Worm (Caenorhabditis elegans) whole organism, young adult: ENCODE results near the gene F58F12.1.

Source experiments
- B0261.1 ChIP-seq: sonication (generic microtip); optimal IDR thresholded peaks from 2 replicates; lab custom pipeline; 2016; ENCODE audit warnings: mild to moderate bottlenecking, missing genetic modification characterization, moderate library complexity, missing compliant biosample characterization
- C06A6.2 ChIP-seq: fragments of 200-800 bp; sonication (Bioruptor generic); conservative IDR thresholded peaks from 2 replicates; pipeline ENCODE4 v1.3.6; 2022; ENCODE audit warnings: missing genetic modification characterization, missing compliant biosample characterization
- F22D6.2 ChIP-seq: sonication (generic microtip); optimal IDR thresholded peaks from 2 replicates; lab custom pipeline; 2016; ENCODE audit warnings: mild to moderate bottlenecking, missing genetic modification characterization, missing compliant biosample characterization
- F52B5.7 ChIP-seq: sonication (generic microtip); optimal IDR thresholded peaks from 2 replicates; lab custom pipeline; 2016; ENCODE audit warnings: mild to moderate bottlenecking, missing genetic modification characterization, missing compliant biosample characterization
- F55B11.4 ChIP-seq: sonication (generic microtip); optimal IDR thresholded peaks from 2 replicates; lab custom pipeline; 2016; ENCODE audit warnings: missing compliant biosample characterization, missing genetic modification characterization, borderline replicate concordance; ENCODE audit not compliant: insufficient read depth
- F57C9.4 ChIP-seq: sonication (generic microtip); optimal IDR thresholded peaks from 2 replicates; lab custom pipeline; 2017; ENCODE audit warnings: mild to moderate bottlenecking, missing genetic modification characterization, missing compliant biosample characterization
- K11D2.4 ChIP-seq: fragments of 200-800 bp; sonication (Bioruptor generic); IDR thresholded peaks from 2 replicates; pipeline ENCODE4 v1.3.6; 2022; ENCODE audit warnings: missing genetic modification reagents, missing genetic modification characterization, missing compliant biosample characterization
- K12H6.12 ChIP-seq: fragments of 200-800 bp; sonication (Bioruptor generic); optimal IDR thresholded peaks from 2 replicates; lab custom pipeline; 2018; ENCODE audit warnings: mild to moderate bottlenecking, missing genetic modification characterization, missing compliant biosample characterization
- Y67H2A.10 ChIP-seq: fragments of 200-800 bp; sonication (Bioruptor generic); conservative IDR thresholded peaks from 2 replicates; pipeline ENCODE4 v1.3.6; 2022; ENCODE audit warnings: missing genetic modification reagents, missing genetic modification characterization, missing compliant biosample characterization
- Y95B8A.8 ChIP-seq: fragments of 200-800 bp; sonication (Bioruptor generic); IDR thresholded peaks from 2 replicates; pipeline ENCODE4 v1.3.6; 2022; ENCODE audit warnings: missing genetic modification reagents, missing genetic modification characterization, missing compliant biosample characterization
- atf-7 ChIP-seq: sonication (generic microtip); optimal IDR thresholded peaks from 2 replicates; lab custom pipeline; 2017; ENCODE audit warnings: mild to moderate bottlenecking, missing genetic modification characterization, missing compliant biosample characterization
- cebp-1 ChIP-seq, 2 experiments: fragments of 200-800 bp in 1 of 2; sonication (Bioruptor generic) in 1 of 2; sonication (generic microtip) in 1 of 2; IDR thresholded peaks in 1 of 2; optimal IDR thresholded peaks in 1 of 2; 2 replicates each; pipeline versions ENCODE4 v1.3.6 to Lab custom; 2017 to 2022; ENCODE audit warnings: missing compliant biosample characterization in 2 of 2, missing genetic modification characterization in 2 of 2, mild to moderate bottlenecking in 1 of 2, missing genetic modification reagents in 1 of 2, moderate library complexity in 1 of 2
- ceh-100 ChIP-seq: fragments of 200-800 bp; sonication (Bioruptor generic); IDR thresholded peaks from 2 replicates; pipeline ENCODE4 v1.3.6; 2022; ENCODE audit warnings: missing genetic modification reagents, missing genetic modification characterization, missing compliant biosample characterization
- ceh-27 ChIP-seq: fragments of 200-800 bp; sonication (Bioruptor generic); optimal IDR thresholded peaks from 2 replicates; lab custom pipeline; 2018; ENCODE audit warnings: mild to moderate bottlenecking, missing genetic modification characterization, moderate library complexity, missing compliant biosample characterization
- ceh-91 ChIP-seq: fragments of 200-800 bp; sonication (Bioruptor generic); IDR thresholded peaks from 2 replicates; pipeline ENCODE4 v1.3.6; 2022; ENCODE audit warnings: missing genetic modification reagents, missing genetic modification characterization, missing compliant biosample characterization
- chd-7 ChIP-seq: sonication (generic microtip); optimal IDR thresholded peaks from 2 replicates; lab custom pipeline; 2016; ENCODE audit warnings: mild to moderate bottlenecking, missing genetic modification characterization, moderate library complexity, missing compliant biosample characterization
- die-1 ChIP-seq: sonication (generic microtip); optimal IDR thresholded peaks from 2 replicates; lab custom pipeline; 2016; ENCODE audit warnings: missing genotype, mild to moderate bottlenecking, missing genetic modification characterization, missing compliant biosample characterization
- egl-18 ChIP-seq: fragments of 200-800 bp; sonication (Bioruptor generic); IDR thresholded peaks from 2 replicates; pipeline ENCODE4 v1.3.6; 2022; ENCODE audit warnings: missing genetic modification reagents, missing genetic modification characterization, missing compliant biosample characterization
- ekl-4 ChIP-seq: fragments of 200-800 bp; sonication (Bioruptor generic); IDR thresholded peaks from 2 replicates; pipeline ENCODE4 v1.3.6; 2022; ENCODE audit warnings: missing genetic modification reagents, missing genetic modification characterization, missing compliant biosample characterization
- gei-17 ChIP-seq: fragments of 200-800 bp; sonication (Bioruptor generic); optimal IDR thresholded peaks from 2 replicates; lab custom pipeline; 2018; ENCODE audit warnings: mild to moderate bottlenecking, missing genetic modification characterization, missing compliant biosample characterization
- hsf-1 ChIP-seq: fragments of 200-800 bp; sonication (Bioruptor generic); IDR thresholded peaks from 2 replicates; pipeline ENCODE4 v1.3.6; 2022; ENCODE audit warnings: missing genetic modification reagents, missing genetic modification characterization, missing compliant biosample characterization
- lag-1 ChIP-seq: fragments of 200-800 bp; sonication (Bioruptor generic); IDR thresholded peaks from 2 replicates; pipeline ENCODE4 v1.3.6; 2022; ENCODE audit warnings: missing genetic modification reagents, missing genetic modification characterization, missing compliant biosample characterization
- let-526 ChIP-seq: fragments of 200-800 bp; sonication (Bioruptor generic); IDR thresholded peaks from 2 replicates; pipeline ENCODE4 v1.3.6; 2022; ENCODE audit warnings: missing genetic modification reagents, missing genetic modification characterization, missing compliant biosample characterization
- let-607 ChIP-seq, 2 experiments: fragments of 200-800 bp in 1 of 2; sonication (Bioruptor generic) in 1 of 2; sonication (generic microtip) in 1 of 2; optimal IDR thresholded peaks; 2 replicates each; lab custom pipeline; 2016 to 2018; ENCODE audit warnings: mild to moderate bottlenecking in 2 of 2, missing compliant biosample characterization in 2 of 2, missing genetic modification characterization in 2 of 2, moderate library complexity in 2 of 2, missing genotype in 1 of 2
- lin-35 ChIP-seq, 3 experiments: fragments of 150-350 bp in 2 of 3; sonication (generic microtip) in 1 of 3; optimal IDR thresholded peaks; 2 replicates each; lab custom pipeline; 2014 to 2018; ENCODE audit warnings: missing biosample characterization in 3 of 3, missing genetic modification characterization in 3 of 3, missing genetic modification reagents in 3 of 3
- lin-40 ChIP-seq: sonication (generic microtip); optimal IDR thresholded peaks from 2 replicates; lab custom pipeline; 2016; ENCODE audit warnings: missing genetic modification characterization, mild to moderate bottlenecking, missing compliant biosample characterization, missing genotype, missing genetic modification reagents
- madf-10 ChIP-seq: sonication (generic microtip); optimal IDR thresholded peaks from 2 replicates; lab custom pipeline; 2016; ENCODE audit warnings: mild to moderate bottlenecking, missing genetic modification characterization, missing compliant biosample characterization
- madf-6 ChIP-seq: fragments of 200-800 bp; sonication (Bioruptor generic); IDR thresholded peaks from 2 replicates; pipeline ENCODE4 v1.3.6; 2022; ENCODE audit warnings: missing genetic modification reagents, missing genetic modification characterization, missing compliant biosample characterization
- madf-8 ChIP-seq: fragments of 200-800 bp; sonication (Bioruptor generic); conservative IDR thresholded peaks from 2 replicates; pipeline ENCODE4 v1.3.6; 2022; ENCODE audit warnings: missing genetic modification reagents, missing genetic modification characterization, missing compliant biosample characterization
- mcd-1 ChIP-seq: fragments of 200-800 bp; sonication (Bioruptor generic); IDR thresholded peaks from 2 replicates; pipeline ENCODE4 v1.3.6; 2022; ENCODE audit warnings: missing genetic modification reagents, missing genetic modification characterization, missing compliant biosample characterization
- mxl-1 ChIP-seq: sonication (generic microtip); optimal IDR thresholded peaks from 2 replicates; lab custom pipeline; 2016; ENCODE audit warnings: missing genetic modification characterization, missing compliant biosample characterization
- nfya-1 ChIP-seq: sonication (generic microtip); optimal IDR thresholded peaks from 2 replicates; lab custom pipeline; 2017; ENCODE audit warnings: antibody characterized with exemption, missing compliant biosample characterization, missing genetic modification characterization, borderline replicate concordance; ENCODE audit not compliant: insufficient read depth
- nfya-2 ChIP-seq: fragments of 200-800 bp; sonication (Bioruptor generic); IDR thresholded peaks from 2 replicates; pipeline ENCODE4 v1.3.6; 2022; ENCODE audit warnings: missing genetic modification reagents, missing genetic modification characterization, missing compliant biosample characterization
- nhr-27 ChIP-seq: fragments of 200-800 bp; sonication (Bioruptor generic); optimal IDR thresholded peaks from 2 replicates; lab custom pipeline; 2018; ENCODE audit warnings: mild to moderate bottlenecking, missing genetic modification characterization, moderate library complexity, missing compliant biosample characterization
- nhr-90 ChIP-seq: sonication (generic microtip); optimal IDR thresholded peaks from 2 replicates; lab custom pipeline; 2016; ENCODE audit warnings: missing genotype, mild to moderate bottlenecking, missing genetic modification characterization, missing compliant biosample characterization
- pha-4 ChIP-seq: fragments of 150-350 bp; sonication (generic microtip); optimal IDR thresholded peaks from 2 replicates; lab custom pipeline; 2014; ENCODE audit warnings: missing biosample characterization, missing genetic modification reagents, missing genetic modification characterization
- rcor-1 ChIP-seq: fragments of 200-800 bp; sonication (Bioruptor generic); IDR thresholded peaks from 2 replicates; pipeline ENCODE4 v1.3.6; 2022; ENCODE audit warnings: missing genetic modification reagents, missing genetic modification characterization, missing compliant biosample characterization
- repo-1 ChIP-seq: sonication (generic microtip); optimal IDR thresholded peaks from 2 replicates; lab custom pipeline; 2017; ENCODE audit warnings: mild to moderate bottlenecking, missing genetic modification characterization, missing compliant biosample characterization
- snpc-4 ChIP-seq, 5 experiments: fragments of 150-350 bp in 1 of 5; sonication (generic microtip) in 4 of 5; optimal IDR thresholded peaks; 2 replicates each; lab custom pipeline; 2014 to 2018; ENCODE audit warnings: missing genetic modification characterization in 5 of 5, missing biosample characterization in 3 of 5, antibody characterized with exemption in 2 of 5, mild to moderate bottlenecking in 2 of 5, missing compliant biosample characterization in 2 of 5, missing genotype in 2 of 5, moderate library complexity in 2 of 5, missing genetic modification reagents in 1 of 5
- sptf-2 ChIP-seq: fragments of 200-800 bp; sonication (Bioruptor generic); optimal IDR thresholded peaks from 2 replicates; lab custom pipeline; 2018; ENCODE audit warnings: mild to moderate bottlenecking, missing genetic modification characterization, missing compliant biosample characterization
- unc-130 ChIP-seq: sonication (generic microtip); optimal IDR thresholded peaks from 2 replicates; lab custom pipeline; 2016; ENCODE audit warnings: missing genetic modification reagents, missing genetic modification characterization, missing compliant biosample characterization
- ztf-18 ChIP-seq: sonication (generic microtip); optimal IDR thresholded peaks from 2 replicates; lab custom pipeline; 2016; ENCODE audit warnings: missing genotype, mild to moderate bottlenecking, missing genetic modification characterization, missing compliant biosample characterization
- ztf-26 ChIP-seq: sonication (generic microtip); optimal IDR thresholded peaks from 2 replicates; lab custom pipeline; 2017; ENCODE audit warnings: missing genetic modification characterization, missing compliant biosample characterization
- ztf-28 ChIP-seq: fragments of 200-800 bp; sonication (Bioruptor generic); IDR thresholded peaks from 2 replicates; pipeline ENCODE4 v1.3.6; 2022; ENCODE audit warnings: missing genetic modification reagents, missing genetic modification characterization, missing compliant biosample characterization
- ztf-3 ChIP-seq: fragments of 200-800 bp; sonication (Bioruptor generic); optimal IDR thresholded peaks from 2 replicates; lab custom pipeline; 2018; ENCODE audit warnings: mild to moderate bottlenecking, missing genetic modification characterization, missing compliant biosample characterization

Gene F58F12.1

DNA sequence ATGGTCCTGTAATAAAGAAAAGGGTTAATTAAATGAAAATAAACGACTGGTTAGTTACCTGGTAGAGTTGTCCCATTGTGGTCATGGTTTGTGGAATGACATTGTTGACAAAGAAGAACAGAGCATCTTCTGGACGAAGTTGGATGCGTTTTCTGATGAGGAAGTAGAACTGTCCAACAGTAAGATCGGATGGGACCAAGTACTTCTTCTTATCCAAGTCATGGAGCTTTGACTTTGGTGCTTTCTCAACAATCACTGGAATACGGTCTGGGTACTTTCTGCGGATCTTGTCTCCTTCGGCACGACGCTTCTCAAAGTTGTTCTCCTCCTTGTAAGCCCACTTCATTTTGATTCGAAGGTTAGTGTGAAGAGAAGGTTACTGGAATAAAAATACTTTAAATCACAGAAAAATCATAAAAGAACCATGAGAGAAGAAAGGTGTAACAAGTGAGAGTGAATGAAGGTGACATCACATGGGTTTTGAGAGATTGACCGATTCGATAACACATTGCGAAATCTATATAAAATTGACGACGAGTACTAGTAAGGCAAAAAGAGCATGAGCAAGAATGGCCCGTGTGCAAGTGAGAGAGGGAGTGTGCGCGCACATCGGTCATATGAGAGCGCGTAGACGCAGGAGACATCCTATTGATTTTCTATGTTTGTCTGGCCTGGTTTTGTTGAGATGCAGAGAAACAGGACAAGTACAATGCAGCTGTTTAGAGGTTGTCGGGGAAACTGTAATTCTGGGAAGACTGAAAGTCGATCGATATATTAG is 35.9 kb upstream of the F58F12.1 start, which contains the start of gene lgg-1 (continued):
- no peak for TF ChIP-seq F55B11.4 (tag; lab: Kevin White, UChicago)
- no peak for TF ChIP-seq atf-7 (tag; lab: Kevin White, UChicago)
- TF ChIP-seq madf-8 (GFP tag; lab: Robert Waterston, UW): no peak
- TF ChIP-seq rcor-1: no peak
- TF ChIP-seq ceh-91 (GFP tag; lab: Robert Waterston, UW): no peak
- TF ChIP-seq sptf-2 (GFP tag; lab: Kevin White, UChicago): no peak
- peak; percentile 72 for TF ChIP-seq Y95B8A.8 (GFP tag; lab: Robert Waterston, UW)
- no peak; the same call in 1 of the 2 replicates for TF ChIP-seq ceh-100
- TF ChIP-seq K12H6.12: peak; percentile 68
- TF ChIP-seq ztf-3 (GFP tag; lab: Kevin White, UChicago): peak; percentile 54
- TF ChIP-seq mcd-1 (GFP tag; lab: Robert Waterston, UW): peak; percentile 56
- peak; percentile 56 for TF ChIP-seq F52B5.7
- TF ChIP-seq ztf-28 (GFP tag; lab: Robert Waterston, UW): no peak
- no peak for TF ChIP-seq nfya-1
- peak; percentile 14 for TF ChIP-seq mxl-1
- no peak for TF ChIP-seq F22D6.2
- peak; percentile 78; the same call in 1 of the 2 replicates for TF ChIP-seq let-526
- peak; percentile 28 for TF ChIP-seq nhr-90 (tag; lab: Kevin White, UChicago)
- TF ChIP-seq B0261.1 (tag; lab: Kevin White, UChicago): no peak
- TF ChIP-seq egl-18 (GFP tag; lab: Robert Waterston, UW): 0 out of 2 replicates have a peak, but pooled peaks have one; percentile 28
- peak in 1 of 2 experiments; percentile 38 for TF ChIP-seq let-607 (tag; optimal IDR thresholded peaks at IDR 0.05; lab: Kevin White, UChicago)
- peak; percentile 87 for TF ChIP-seq cebp-1 (GFP tag; IDR thresholded peaks at IDR 0.05; lab: Robert Waterston, UW)
- TF ChIP-seq cebp-1 (tag; optimal IDR thresholded peaks at IDR 0.05; lab: Kevin White, UChicago): peak; percentile 96
- no peak for TF ChIP-seq nhr-27 (tag; lab: Kevin White, UChicago)
- no peak for TF ChIP-seq unc-130
- peak; percentile 33; the same call in 1 of the 2 replicates for TF ChIP-seq madf-6 (GFP tag; lab: Robert Waterston, UW)
- TF ChIP-seq chd-7 (tag; lab: Kevin White, UChicago): peak; percentile 81
- TF ChIP-seq C06A6.2 (GFP tag; lab: Robert Waterston, UW): no peak

DNA sequence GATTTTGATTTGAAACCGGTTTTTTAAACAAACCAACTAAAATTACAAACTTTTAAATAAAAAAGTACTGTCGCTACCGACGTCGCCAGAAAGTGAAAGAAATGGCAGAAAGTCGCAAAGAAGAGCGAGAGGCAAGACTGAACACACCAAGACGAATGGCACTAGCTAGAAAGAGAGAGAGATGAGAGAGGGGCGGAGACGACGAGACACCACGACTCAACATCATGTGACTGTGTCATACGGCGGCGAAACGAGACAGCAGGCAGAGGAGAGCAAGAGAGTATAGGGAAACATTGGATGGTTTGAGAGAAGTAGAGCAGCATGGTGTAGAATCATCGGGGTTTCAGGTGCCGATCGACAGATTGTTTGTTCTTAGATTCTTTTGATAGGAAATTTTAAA is 35.1 kb upstream of the F58F12.1 start:
- TF ChIP-seq repo-1 (tag; lab: Kevin White, UChicago) (peak; percentile 52), lag-1 (GFP tag; lab: Robert Waterston, UW) (no peak), madf-10 (tag; lab: Kevin White, UChicago) (peak; percentile 82), pha-4 (tag; lab: Kevin White, UChicago) (peak; percentile 79), ztf-26 (tag; lab: Kevin White, UChicago) (peak; percentile 67), ceh-27 (GFP tag; lab: Kevin White, UChicago) (peak; percentile 87), ztf-3 (GFP tag; lab: Kevin White, UChicago) (no peak), lin-35 (GFP tag; optimal IDR thresholded peaks at IDR 0.05; lab: Kevin White, UChicago) (peak in 1 of 3 experiments; percentile 80), lin-40 (tag; lab: Kevin White, UChicago) (peak; percentile 84), Y67H2A.10 (peak; percentile 74), hsf-1 (GFP tag; lab: Robert Waterston, UW) (0 out of 2 replicates have a peak, but pooled peaks have one; percentile 53), K11D2.4 (peak; percentile 80), nfya-2 (GFP tag; lab: Robert Waterston, UW) (no peak), die-1 (tag; lab: Kevin White, UChicago) (peak; percentile 35), unc-130 (no peak), ztf-18 (peak; percentile 63), chd-7 (tag; lab: Kevin White, UChicago) (peak; percentile 64), mxl-1 (no peak), gei-17 (GFP tag; lab: Kevin White, UChicago) (peak; percentile 56), Y95B8A.8 (GFP tag; lab: Robert Waterston, UW) (0 out of 2 replicates have a peak, but pooled peaks have one; percentile 11), ekl-4 (GFP tag; lab: Robert Waterston, UW) (peak; percentile 90), F57C9.4 (no peak), snpc-4 (GFP tag; optimal IDR thresholded peaks at IDR 0.05; lab: Kevin White, UChicago) (no peak), snpc-4 (tag; optimal IDR thresholded peaks at IDR 0.05; lab: Kevin White, UChicago) (peak in 3 of 4 experiments; percentile 4 to 56 (median 53))
